Worm (Caenorhabditis elegans) whole organism, late embryonic: Measurements from ENCODE around the gene nkcc-1.

Source experiments
- ceh-48 ChIP-seq: sonication (generic microtip); optimal IDR thresholded peaks from 2 replicates; lab custom pipeline; 2016; ENCODE audit warnings: missing genetic modification characterization, inconsistent platforms, missing compliant biosample characterization
- dmd-4 ChIP-seq: sonication (generic microtip); optimal IDR thresholded peaks from 2 replicates; lab custom pipeline; 2016; ENCODE audit warnings: borderline replicate concordance, missing genetic modification characterization, missing compliant biosample characterization

- no peak for TF ChIP-seq dmd-4 (tag; lab: Kevin White, UChicago)
- no peak for TF ChIP-seq ceh-48
Observed at ce11 chrIV:14086395-14086794, 37.5 kb downstream of the nkcc-1 start.
